Worm (Caenorhabditis elegans) whole organism, dauer: ENCODE data around the gene Y73C8B.3.

Source experiments
- unc-62 ChIP-seq: sonication (generic microtip); optimal IDR thresholded peaks from 2 replicates; lab custom pipeline; 2017; ENCODE audit warnings: missing biosample characterization, missing genetic modification reagents, missing genetic modification characterization

Gene Y73C8B.3

ce11 chrV:3176161-3176560 is 16.9 kb downstream of the Y73C8B.3 start, which contains the start of gene srab-8:
Gene srab-8, plus strand, starts transcription at chrV:3176461.
- no peak for TF ChIP-seq unc-62

DNA sequence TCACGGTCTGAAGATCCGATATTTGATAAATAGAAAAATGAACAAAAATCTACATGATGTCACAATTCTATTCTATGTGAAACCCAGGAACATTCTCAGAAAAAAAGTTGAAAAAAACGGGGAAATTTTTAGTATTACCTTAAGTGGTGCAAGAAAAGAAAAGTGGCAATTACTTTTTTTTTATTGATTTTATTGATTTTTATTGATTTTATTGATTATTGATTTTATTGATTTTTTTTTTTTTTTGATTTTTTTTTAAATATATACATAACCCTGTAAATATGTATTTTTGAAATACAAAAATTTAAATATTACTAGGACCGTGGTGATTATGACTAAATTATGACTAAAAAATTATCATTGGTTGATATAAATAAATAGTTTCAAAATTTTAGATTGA is 21.4 kb downstream of the Y73C8B.3 start:
- no peak for TF ChIP-seq unc-62

- TF ChIP-seq unc-62, result no peak
These were observed 23.2 kb downstream of the Y73C8B.3 start, which contains the start of gene srbc-6 for ce11 chrV:3169838-3170237. Gene srbc-6, plus strand, starts transcription at chrV:3170138.

DNA sequence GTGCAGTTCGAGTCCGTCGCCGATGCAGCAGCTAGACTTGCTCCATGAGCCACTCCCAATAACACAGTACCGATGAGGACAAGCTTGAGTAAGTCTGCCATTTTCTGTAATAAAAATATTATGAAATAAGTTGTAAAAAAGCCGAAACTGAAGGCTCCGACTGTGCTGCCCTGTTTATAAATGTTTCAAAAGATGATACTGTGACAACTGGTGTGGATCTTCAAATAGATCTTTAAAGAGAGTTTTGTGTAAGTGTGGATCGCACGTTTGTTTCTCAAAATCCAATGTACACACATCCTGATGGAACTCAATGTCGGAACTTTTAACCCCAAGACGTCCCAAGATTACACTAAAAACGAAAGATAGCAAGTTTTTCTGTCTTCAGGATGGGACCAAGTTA is 24.4 kb downstream of the Y73C8B.3 start, which contains the start of gene C36C5.15:
Gene C36C5.15 (minus strand): TSS at position 101 of the 400 bp plus-strand sequence.
- TF ChIP-seq unc-62, result no peak

DNA sequence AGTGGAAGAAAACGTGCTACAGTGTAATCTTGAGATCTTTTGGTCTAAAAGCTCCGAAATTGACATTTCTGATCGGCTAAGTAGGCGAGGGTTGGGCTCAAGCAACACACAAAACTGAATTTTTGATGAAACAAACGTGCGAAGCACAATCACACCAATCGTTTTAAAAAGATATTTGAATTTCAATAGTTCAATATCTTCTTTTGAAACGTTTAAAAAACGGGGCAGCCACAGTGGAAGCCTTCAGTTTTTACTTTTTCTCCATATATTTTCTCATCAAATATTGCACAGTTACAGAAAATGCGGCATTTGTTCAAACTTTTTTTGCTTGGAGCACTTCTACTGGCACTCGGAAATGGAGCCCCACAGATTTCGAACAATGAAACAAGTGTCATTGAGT is 26.8 kb downstream of the Y73C8B.3 start, which contains the start of gene C36C5.4:
Gene C36C5.4 (plus strand): TSS at position 301 of the 400 bp plus-strand sequence.
- no peak for TF ChIP-seq unc-62

- TF ChIP-seq unc-62, result no peak
These were observed 27.6 kb downstream of the Y73C8B.3 start, which contains the start of gene C36C5.14 for ce11 chrV:3165438-3165837. Gene C36C5.14, minus strand, starts transcription at chrV:3165538.

- TF ChIP-seq unc-62, result no peak
These were observed 29.9 kb downstream of the Y73C8B.3 start for ce11 chrV:3163143-3163542.

ce11 chrV:3162299-3162698 is 30.7 kb downstream of the Y73C8B.3 start:
- TF ChIP-seq unc-62, result no peak

DNA sequence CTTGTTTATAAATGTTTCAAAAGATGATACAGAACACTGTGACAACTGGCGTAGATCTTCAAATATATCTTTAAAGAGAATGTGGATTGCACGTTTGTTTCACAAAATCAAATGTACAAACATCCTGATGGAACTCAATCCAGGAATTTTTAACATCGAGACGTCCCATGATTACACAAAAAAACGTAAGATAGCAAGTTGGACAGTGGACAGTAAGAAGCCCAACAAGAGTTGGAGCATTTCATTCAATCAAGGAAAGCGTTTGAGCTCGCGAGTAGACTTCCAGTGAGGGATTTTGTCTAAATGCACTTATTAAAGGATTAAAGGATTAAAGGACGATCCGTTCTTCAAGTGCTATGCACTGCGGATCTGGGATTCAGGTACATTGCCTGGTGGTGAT is 33.8 kb downstream of the Y73C8B.3 start, which contains the start of gene C36C5.12:
Gene C36C5.12 (minus strand): TSS at position 101 of the 400 bp plus-strand sequence.
- TF ChIP-seq unc-62, result no peak

DNA sequence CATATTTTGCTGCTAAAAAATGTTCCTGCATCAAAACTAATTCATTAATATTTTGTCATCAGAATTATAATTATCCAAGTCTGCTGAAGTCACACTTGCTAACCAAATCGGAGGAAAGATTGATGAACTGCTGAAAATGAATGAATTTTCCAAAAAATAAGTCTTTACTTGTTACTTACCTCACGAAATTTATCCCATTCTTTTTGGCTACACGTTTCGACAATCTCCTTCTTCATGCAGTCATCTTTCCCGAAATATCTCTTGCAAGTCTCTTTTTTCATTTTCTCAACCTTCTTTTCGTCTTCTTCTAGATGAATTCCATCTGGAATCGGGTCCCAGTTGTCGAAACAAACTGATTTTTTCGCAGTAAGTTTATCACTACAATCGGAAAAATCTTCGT is 34.7 kb downstream of the Y73C8B.3 start:
- TF ChIP-seq unc-62, result no peak

DNA sequence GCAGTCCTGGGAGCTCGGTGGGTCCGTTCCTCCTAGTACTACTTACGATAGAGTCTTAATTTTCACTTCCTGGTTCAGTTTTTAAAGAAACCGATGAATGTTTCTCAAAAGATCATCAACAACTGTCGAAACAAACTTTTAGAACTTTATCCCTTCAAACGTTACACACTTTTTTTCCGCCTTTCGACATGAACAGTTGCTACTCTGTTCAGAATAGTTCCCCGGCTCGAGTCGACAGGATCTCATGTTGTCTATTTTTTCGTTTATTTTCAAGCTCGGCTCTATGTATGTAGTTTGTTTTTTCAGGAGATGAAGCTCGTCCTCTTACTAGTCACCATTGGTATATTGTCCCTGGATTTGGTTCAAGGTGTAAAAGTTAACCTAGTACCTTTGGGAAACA is 36.3 kb downstream of the Y73C8B.3 start, which contains the start of gene exh-1:
Gene exh-1 (plus strand): TSS at position 301 of the 400 bp plus-strand sequence.
- no peak for TF ChIP-seq unc-62

DNA sequence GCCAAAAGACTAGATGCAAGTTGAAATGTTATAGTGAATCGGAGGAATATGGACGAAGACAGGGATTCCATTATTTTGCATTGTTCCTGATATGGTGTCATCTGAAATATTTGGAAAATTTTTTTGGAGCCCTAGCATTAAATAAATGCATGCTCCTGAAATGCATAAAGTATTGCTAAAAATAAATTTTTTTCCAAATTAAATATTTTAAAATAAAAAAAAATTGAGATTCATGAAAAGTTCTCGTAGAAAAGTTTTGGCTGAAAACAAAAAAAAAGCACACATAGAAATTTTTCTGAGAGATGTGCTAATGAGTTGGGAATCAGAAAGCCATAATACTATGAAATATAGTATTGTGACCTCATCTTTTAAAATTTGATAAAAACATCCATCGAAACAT is 38.0 kb downstream of the Y73C8B.3 start, which contains the start of gene srab-7:
Gene srab-7 (minus strand): TSS at position 101 of the 400 bp plus-strand sequence.
- no peak for TF ChIP-seq unc-62

DNA sequence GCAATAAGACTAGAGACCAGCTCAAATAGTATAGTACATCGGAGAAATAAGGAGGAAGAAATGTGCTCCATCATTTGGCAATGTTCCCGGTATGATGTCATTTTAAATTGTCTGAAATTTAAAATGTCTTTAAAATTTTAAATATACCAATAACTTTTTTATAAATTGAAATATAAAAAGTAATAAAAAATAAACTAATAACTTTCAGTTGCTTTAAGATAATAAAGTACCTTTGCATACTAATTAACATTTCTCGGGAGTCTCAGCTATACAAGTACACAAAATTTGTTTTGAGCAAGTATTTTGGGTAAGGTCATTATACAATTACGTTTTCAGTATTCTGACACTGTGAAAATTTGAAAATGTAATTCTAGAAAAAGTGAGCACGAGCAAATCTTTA is 41.2 kb downstream of the Y73C8B.3 start, which contains the start of gene srab-6:
Gene srab-6 (minus strand): TSS at position 101 of the 400 bp plus-strand sequence.
- no peak for TF ChIP-seq unc-62

ce11 chrV:3149910-3150428 is 43.1 kb downstream of the Y73C8B.3 start:
- no peak for TF ChIP-seq unc-62

- TF ChIP-seq unc-62, result no peak
These were observed 46.1 kb downstream of the Y73C8B.3 start, which contains the start of gene srab-11 for ce11 chrV:3146932-3147331. Gene srab-11, minus strand, starts transcription at chrV:3147032.

DNA sequence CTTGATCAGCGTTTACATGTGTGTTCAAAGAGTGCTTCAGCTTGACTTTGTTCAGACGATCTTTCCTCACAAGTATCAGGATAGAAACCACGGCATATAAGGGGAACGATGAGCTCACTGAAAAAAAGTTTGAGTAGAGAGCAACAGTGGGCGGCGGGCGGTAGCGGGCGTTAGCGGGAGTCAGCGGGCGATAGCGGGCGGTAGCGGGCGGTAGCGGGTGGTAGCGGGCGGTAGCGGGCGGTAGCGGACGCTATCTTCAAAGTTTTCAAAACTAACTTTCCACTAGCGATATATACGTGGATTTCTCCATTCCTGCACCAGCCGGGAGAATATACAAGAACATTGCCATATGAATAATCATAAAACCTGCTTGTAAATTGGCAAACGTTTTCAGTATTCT is 47.8 kb downstream of the Y73C8B.3 start:
- no peak for TF ChIP-seq unc-62

- no peak for TF ChIP-seq unc-62
These were observed 48.5 kb downstream of the Y73C8B.3 start, which contains the start of gene srab-10 for ce11 chrV:3144494-3144893. Gene srab-10, minus strand, starts transcription at chrV:3144594.
